Worm (Caenorhabditis elegans) whole organism, L4/young adult: ENCODE results near the gene sms-1.

Experiments
- W03F9.2 ChIP-seq: fragments of 150-350 bp; optimal IDR thresholded peaks from 2 replicates; lab custom pipeline; 2014; ENCODE audit warnings: missing biosample characterization, missing genetic modification characterization
- dao-5 ChIP-seq: sonication (generic microtip); optimal IDR thresholded peaks from 2 replicates; lab custom pipeline; 2016; ENCODE audit warnings: missing genotype, missing genetic modification characterization, moderate library complexity, missing compliant biosample characterization
- him-1 ChIP-seq: sonication (generic microtip); optimal IDR thresholded peaks from 2 replicates; lab custom pipeline; 2016; ENCODE audit warnings: missing genotype, missing genetic modification reagents, missing genetic modification characterization, missing compliant biosample characterization

DNA sequence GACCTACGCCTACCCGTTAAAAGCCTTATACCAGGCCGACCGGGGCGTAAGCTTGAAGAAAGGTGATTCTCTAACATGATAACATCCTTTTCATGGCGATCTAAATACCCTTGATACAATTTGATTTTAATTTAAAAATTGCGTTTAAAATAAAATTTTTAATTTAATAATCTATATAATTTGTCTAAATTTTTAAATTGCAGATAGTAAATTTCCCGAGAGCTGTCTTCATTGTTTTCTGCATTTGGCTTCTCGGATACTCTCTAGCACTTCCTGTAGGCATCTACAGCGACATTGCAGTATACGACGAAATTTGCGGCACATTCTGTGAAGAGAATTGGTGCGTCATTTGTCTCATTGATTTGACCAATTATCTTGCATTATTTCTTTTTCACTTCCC is 36.6 kb downstream of the sms-1 start:
- TF ChIP-seq him-1 (no peak), W03F9.2 (tag; lab: Kevin White, UChicago) (no peak), dao-5 (tag; lab: Kevin White, UChicago) (no peak)
